Worm (Caenorhabditis elegans) whole organism, L3 larva: ENCODE results near the gene gcy-18.

Experiments used
- ceh-9 ChIP-seq: sonication (generic microtip); optimal IDR thresholded peaks from 2 replicates; lab custom pipeline; 2018; ENCODE audit warnings: missing biosample characterization, missing genetic modification characterization
- nfya-1 ChIP-seq: sonication (generic microtip); optimal IDR thresholded peaks from 2 replicates; lab custom pipeline; 2017; ENCODE audit warnings: missing genetic modification characterization, mild to moderate bottlenecking, missing compliant biosample characterization, antibody characterized with exemption, moderate library complexity; ENCODE audit not compliant: insufficient read depth
- unc-39 ChIP-seq: sonication (generic microtip); optimal IDR thresholded peaks from 4 replicates; lab custom pipeline; 2017; ENCODE audit warnings: missing biosample characterization, missing genetic modification characterization

ce11 chrIV:12915479-12915878 is 55.6 kb downstream of the gcy-18 start, which contains the start of gene srz-15:
- TF ChIP-seq unc-39 (tag; lab: Kevin White, UChicago): no peak
- no peak for TF ChIP-seq ceh-9
- no peak for TF ChIP-seq nfya-1 (tag; lab: Kevin White, UChicago)
